Fruit fly (Drosophila melanogaster): ENCODE data around the gene rst.

Gene rst

dm6 chrX:2984902-2985772 lies 11.5 kb upstream of the rst start (continued):
- TF ChIP-seq bigmax (GFP tag; optimal IDR thresholded peaks at IDR 0.05) (no peak), CG8944 (GFP tag; optimal IDR thresholded peaks at IDR 0.05) (no peak), gsb-n (tag; optimal IDR thresholded peaks at IDR 0.05) (peak; percentile 61), CG12299 (tag; optimal IDR thresholded peaks at IDR 0.05) (no peak), ATbp (GFP tag; optimal IDR thresholded peaks at IDR 0.05) (no peak), ase (GFP tag; IDR thresholded peaks at IDR 0.05) (no peak), CG8388 (GFP tag; optimal IDR thresholded peaks at IDR 0.05) (peak; percentile 43), da (GFP tag; optimal IDR thresholded peaks at IDR 0.05) (no peak), CG8765 (GFP tag; IDR thresholded peaks at IDR 0.05) (peak; percentile 87), CG18599 (GFP tag; optimal IDR thresholded peaks at IDR 0.05) (no peak), MTF-1 (GFP tag; optimal IDR thresholded peaks at IDR 0.05; ENCODE audit: borderline replicate concordance) (no peak), CG4424 (GFP tag; optimal IDR thresholded peaks at IDR 0.05) (peak; percentile 61), chn (GFP tag; optimal IDR thresholded peaks at IDR 0.05) (peak; percentile 35), gcm (GFP tag; optimal IDR thresholded peaks at IDR 0.05) (peak; percentile 12), Eip74EF (GFP tag; optimal IDR thresholded peaks at IDR 0.05) (no peak), dm (GFP tag; optimal IDR thresholded peaks at IDR 0.05) (no peak), Abd-B (GFP tag; optimal IDR thresholded peaks at IDR 0.05) (no peak), pum (GFP tag; optimal IDR thresholded peaks at IDR 0.05) (peak; percentile 53), trh (GFP tag; optimal IDR thresholded peaks at IDR 0.05) (peak; percentile 12), fd64A (GFP tag; optimal IDR thresholded peaks at IDR 0.05) (no peak), CG17361 (GFP tag; IDR thresholded peaks at IDR 0.05) (peak; percentile 70), CG6813 (GFP tag; optimal IDR thresholded peaks at IDR 0.05) (peak; percentile 55), CG12104 (GFP tag; optimal IDR thresholded peaks at IDR 0.05) (peak; percentile 41), so (GFP tag; IDR thresholded peaks at IDR 0.05) (no peak), nerfin-1 (tag; optimal IDR thresholded peaks at IDR 0.05) (peak; percentile 12), Doc3 (GFP tag; IDR thresholded peaks at IDR 0.05; ENCODE audit: partially characterized antibody) (no peak), ci (GFP tag; IDR thresholded peaks at IDR 0.05) (peak; percentile 7; the same call in 1 of the 3 replicates), cato (GFP tag; optimal IDR thresholded peaks at IDR 0.05; ENCODE audit: borderline replicate concordance) (no peak), gt (GFP tag; IDR thresholded peaks at IDR 0.05) (no peak), rib (GFP tag; IDR thresholded peaks at IDR 0.05) (no peak), vvl (GFP tag; IDR thresholded peaks at IDR 0.05) (0 out of 2 replicates have a peak, but pooled peaks have one; percentile 45), nerfin-2 (GFP tag; IDR thresholded peaks at IDR 0.05; ENCODE audit: partially characterized antibody) (no peak), Mes4 (GFP tag; optimal IDR thresholded peaks at IDR 0.05) (peak; percentile 20), Deaf1 (tag; optimal IDR thresholded peaks at IDR 0.05) (no peak), bsh (GFP tag; optimal IDR thresholded peaks at IDR 0.05) (peak in 1 of 2 experiments; percentile 45), YL-1 (GFP tag; optimal IDR thresholded peaks at IDR 0.05) (no peak), CG2712 (tag; optimal IDR thresholded peaks at IDR 0.05) (peak; percentile 82), CG8924 (tag; optimal IDR thresholded peaks at IDR 0.05) (peak; percentile 82), CG15479 (GFP tag; optimal IDR thresholded peaks at IDR 0.05) (peak; percentile 94), pzg (GFP tag; optimal IDR thresholded peaks at IDR 0.05) (no peak), Hr3 (GFP tag; optimal IDR thresholded peaks at IDR 0.05) (peak; percentile 11), gsb (GFP tag; IDR thresholded peaks at IDR 0.05) (no peak), CG9797 (GFP tag; optimal IDR thresholded peaks at IDR 0.05) (no peak), chm (GFP tag; IDR thresholded peaks at IDR 0.05) (peak; percentile 27; the same call in 1 of the 2 replicates), CG6272 (GFP tag; IDR thresholded peaks at IDR 0.05) (no peak), Dbx (GFP tag; IDR thresholded peaks at IDR 0.05) (no peak), gce (GFP tag; IDR thresholded peaks at IDR 0.05) (no peak), crol (GFP tag; IDR thresholded peaks at IDR 0.05) (peak; percentile 70)

Data from whole organism, embryonic.